Fruit fly (Drosophila melanogaster) whole organism: ENCODE data around the gene Sems.

Experiments used
- CG8478 ChIP-seq: fragments of >200 bp; optimal IDR thresholded peaks from 2 replicates; lab custom pipeline; 2018; ENCODE audit warnings: inconsistent platforms
- EcR ChIP-seq, 2 experiments: fragments of >200 bp; optimal IDR thresholded peaks; 2 replicates each; lab custom pipeline; 2017; ENCODE audit warnings: missing biosample characterization in 2 of 2, missing genetic modification characterization in 2 of 2, missing genetic modification reagents in 2 of 2
- pan ChIP-seq: fragments of >200 bp; optimal IDR thresholded peaks from 2 replicates; lab custom pipeline; 2017
- psq ChIP-seq: fragments of >200 bp; optimal IDR thresholded peaks from 2 replicates; lab custom pipeline; 2017
- usp ChIP-seq: fragments of >200 bp; optimal IDR thresholded peaks from 2 replicates; lab custom pipeline; 2017; ENCODE audit warnings: missing biosample characterization, missing genetic modification characterization, mixed read lengths

- no peak for TF ChIP-seq usp (GFP tag; lab: Kevin White, UChicago)
- TF ChIP-seq CG8478, result no peak
- TF ChIP-seq pan (lab: Kevin White, UChicago), result no peak
- no peak for TF ChIP-seq EcR (GFP tag; optimal IDR thresholded peaks at IDR 0.05; lab: Kevin White, UChicago)
- no peak for TF ChIP-seq psq (lab: Kevin White, UChicago)
Measured at dm6 chr3L:20921859-20922258, 34.7 kb downstream of the Sems start.
